Worm (Caenorhabditis elegans) whole organism, young adult: ENCODE results near the gene Y54B9A.1.

Source experiments
- B0261.1 ChIP-seq: sonication (generic microtip); optimal IDR thresholded peaks from 2 replicates; lab custom pipeline; 2016; ENCODE audit warnings: mild to moderate bottlenecking, missing genetic modification characterization, moderate library complexity, missing compliant biosample characterization
- B0336.3 ChIP-seq: fragments of 200-800 bp; sonication (Bioruptor generic); IDR thresholded peaks from 2 replicates; pipeline ENCODE4 v1.3.6; 2022; ENCODE audit warnings: missing genetic modification characterization, missing compliant biosample characterization
- C17E4.6 ChIP-seq: fragments of 200-800 bp; sonication (Bioruptor generic); IDR thresholded peaks from 2 replicates; pipeline ENCODE4 v1.3.6; 2022; ENCODE audit warnings: missing genetic modification reagents, missing genetic modification characterization, missing compliant biosample characterization
- D2030.7 ChIP-seq: fragments of 200-800 bp; sonication (Bioruptor generic); IDR thresholded peaks from 2 replicates; pipeline ENCODE4 v1.3.6; 2022; ENCODE audit warnings: missing genetic modification reagents, missing genetic modification characterization, missing compliant biosample characterization
- F10E7.11 ChIP-seq: sonication (generic microtip); optimal IDR thresholded peaks from 2 replicates; lab custom pipeline; 2017; ENCODE audit warnings: mild to moderate bottlenecking, missing genetic modification characterization, moderate library complexity, missing compliant biosample characterization
- F22D6.2 ChIP-seq: sonication (generic microtip); optimal IDR thresholded peaks from 2 replicates; lab custom pipeline; 2016; ENCODE audit warnings: mild to moderate bottlenecking, missing genetic modification characterization, missing compliant biosample characterization
- F37B4.10 ChIP-seq: fragments of 200-800 bp; sonication (Bioruptor generic); IDR thresholded peaks from 2 replicates; pipeline ENCODE4 v1.3.6; 2022; ENCODE audit warnings: missing genetic modification characterization, missing compliant biosample characterization
- F55B11.4 ChIP-seq: sonication (generic microtip); optimal IDR thresholded peaks from 2 replicates; lab custom pipeline; 2016; ENCODE audit warnings: missing compliant biosample characterization, missing genetic modification characterization, borderline replicate concordance; ENCODE audit not compliant: insufficient read depth
- K11D2.4 ChIP-seq: fragments of 200-800 bp; sonication (Bioruptor generic); IDR thresholded peaks from 2 replicates; pipeline ENCODE4 v1.3.6; 2022; ENCODE audit warnings: missing genetic modification reagents, missing genetic modification characterization, missing compliant biosample characterization
- K12H6.12 ChIP-seq: fragments of 200-800 bp; sonication (Bioruptor generic); optimal IDR thresholded peaks from 2 replicates; lab custom pipeline; 2018; ENCODE audit warnings: mild to moderate bottlenecking, missing genetic modification characterization, missing compliant biosample characterization
- Y67H2A.10 ChIP-seq: fragments of 200-800 bp; sonication (Bioruptor generic); conservative IDR thresholded peaks from 2 replicates; pipeline ENCODE4 v1.3.6; 2022; ENCODE audit warnings: missing genetic modification reagents, missing genetic modification characterization, missing compliant biosample characterization
- Y79H2A.3 ChIP-seq: fragments of 200-800 bp; sonication (Bioruptor generic); conservative IDR thresholded peaks from 2 replicates; pipeline ENCODE4 v1.3.6; 2022; ENCODE audit warnings: missing genetic modification reagents, missing genetic modification characterization, missing compliant biosample characterization
- akir-1 ChIP-seq: fragments of 200-800 bp; sonication (Bioruptor generic); optimal IDR thresholded peaks from 2 replicates; lab custom pipeline; 2018; ENCODE audit warnings: mild to moderate bottlenecking, missing genetic modification characterization, moderate library complexity, missing compliant biosample characterization
- ama-1 ChIP-seq, 3 experiments: fragments of 150-350 bp in 1 of 3; sonication (generic microtip) in 2 of 3; optimal IDR thresholded peaks; 2 replicates each; lab custom pipeline; 2014 to 2018; ENCODE audit warnings: missing biosample characterization in 2 of 3, missing genetic modification characterization in 2 of 3, missing genetic modification reagents in 2 of 3
- atf-7 ChIP-seq: sonication (generic microtip); optimal IDR thresholded peaks from 2 replicates; lab custom pipeline; 2017; ENCODE audit warnings: mild to moderate bottlenecking, missing genetic modification characterization, missing compliant biosample characterization
- bed-1 ChIP-seq: fragments of 200-800 bp; sonication (Bioruptor generic); IDR thresholded peaks from 2 replicates; pipeline ENCODE4 v1.3.6; 2022; ENCODE audit warnings: missing genetic modification reagents, missing genetic modification characterization, missing compliant biosample characterization
- ccch-3 ChIP-seq: fragments of 200-800 bp; sonication (Bioruptor generic); optimal IDR thresholded peaks from 2 replicates; lab custom pipeline; 2018; ENCODE audit warnings: mild to moderate bottlenecking, missing genetic modification characterization, missing compliant biosample characterization
- cebp-2 ChIP-seq: fragments of 200-800 bp; sonication (Bioruptor generic); IDR thresholded peaks from 2 replicates; pipeline ENCODE4 v1.3.6; 2022; ENCODE audit warnings: missing genetic modification characterization, missing compliant biosample characterization
- ceh-100 ChIP-seq: fragments of 200-800 bp; sonication (Bioruptor generic); IDR thresholded peaks from 2 replicates; pipeline ENCODE4 v1.3.6; 2022; ENCODE audit warnings: missing genetic modification reagents, missing genetic modification characterization, missing compliant biosample characterization
- ceh-27 ChIP-seq: fragments of 200-800 bp; sonication (Bioruptor generic); optimal IDR thresholded peaks from 2 replicates; lab custom pipeline; 2018; ENCODE audit warnings: mild to moderate bottlenecking, missing genetic modification characterization, moderate library complexity, missing compliant biosample characterization
- ceh-91 ChIP-seq: fragments of 200-800 bp; sonication (Bioruptor generic); IDR thresholded peaks from 2 replicates; pipeline ENCODE4 v1.3.6; 2022; ENCODE audit warnings: missing genetic modification reagents, missing genetic modification characterization, missing compliant biosample characterization
- dpff-1 ChIP-seq: sonication (generic microtip); optimal IDR thresholded peaks from 2 replicates; lab custom pipeline; 2017; ENCODE audit warnings: mild to moderate bottlenecking, missing genetic modification characterization, missing compliant biosample characterization
- ekl-4 ChIP-seq: fragments of 200-800 bp; sonication (Bioruptor generic); IDR thresholded peaks from 2 replicates; pipeline ENCODE4 v1.3.6; 2022; ENCODE audit warnings: missing genetic modification reagents, missing genetic modification characterization, missing compliant biosample characterization
- him-1 ChIP-seq: sonication (generic microtip); optimal IDR thresholded peaks from 2 replicates; lab custom pipeline; 2016; ENCODE audit warnings: missing genotype, missing genetic modification reagents, missing genetic modification characterization, missing compliant biosample characterization
- hlh-26 ChIP-seq: fragments of 200-800 bp; sonication (Bioruptor generic); conservative IDR thresholded peaks from 2 replicates; pipeline ENCODE4 v1.3.6; 2022; ENCODE audit warnings: missing genetic modification reagents, missing genetic modification characterization, missing compliant biosample characterization
- hmg-20 ChIP-seq: fragments of 200-800 bp; sonication (Bioruptor generic); IDR thresholded peaks from 2 replicates; pipeline ENCODE4 v1.3.6; 2022; ENCODE audit warnings: missing genetic modification reagents, missing genetic modification characterization, missing compliant biosample characterization
- let-607 ChIP-seq, 2 experiments: fragments of 200-800 bp in 1 of 2; sonication (Bioruptor generic) in 1 of 2; sonication (generic microtip) in 1 of 2; optimal IDR thresholded peaks; 2 replicates each; lab custom pipeline; 2016 to 2018; ENCODE audit warnings: mild to moderate bottlenecking in 2 of 2, missing compliant biosample characterization in 2 of 2, missing genetic modification characterization in 2 of 2, moderate library complexity in 2 of 2, missing genotype in 1 of 2
- lsl-1 ChIP-seq: fragments of 200-800 bp; sonication (Bioruptor generic); optimal IDR thresholded peaks from 2 replicates; lab custom pipeline; 2018; ENCODE audit warnings: mild to moderate bottlenecking, missing genetic modification characterization, moderate library complexity, missing compliant biosample characterization
- madf-6 ChIP-seq: fragments of 200-800 bp; sonication (Bioruptor generic); IDR thresholded peaks from 2 replicates; pipeline ENCODE4 v1.3.6; 2022; ENCODE audit warnings: missing genetic modification reagents, missing genetic modification characterization, missing compliant biosample characterization
- madf-8 ChIP-seq: fragments of 200-800 bp; sonication (Bioruptor generic); conservative IDR thresholded peaks from 2 replicates; pipeline ENCODE4 v1.3.6; 2022; ENCODE audit warnings: missing genetic modification reagents, missing genetic modification characterization, missing compliant biosample characterization
- mcd-1 ChIP-seq: fragments of 200-800 bp; sonication (Bioruptor generic); IDR thresholded peaks from 2 replicates; pipeline ENCODE4 v1.3.6; 2022; ENCODE audit warnings: missing genetic modification reagents, missing genetic modification characterization, missing compliant biosample characterization
- mxl-1 ChIP-seq: sonication (generic microtip); optimal IDR thresholded peaks from 2 replicates; lab custom pipeline; 2016; ENCODE audit warnings: missing genetic modification characterization, missing compliant biosample characterization
- nfya-1 ChIP-seq: sonication (generic microtip); optimal IDR thresholded peaks from 2 replicates; lab custom pipeline; 2017; ENCODE audit warnings: antibody characterized with exemption, missing compliant biosample characterization, missing genetic modification characterization, borderline replicate concordance; ENCODE audit not compliant: insufficient read depth
- pha-4 ChIP-seq: fragments of 150-350 bp; sonication (generic microtip); optimal IDR thresholded peaks from 2 replicates; lab custom pipeline; 2014; ENCODE audit warnings: missing biosample characterization, missing genetic modification reagents, missing genetic modification characterization
- snpc-1.1 ChIP-seq: sonication (generic microtip); optimal IDR thresholded peaks from 2 replicates; lab custom pipeline; 2017; ENCODE audit warnings: missing genetic modification characterization, mild to moderate bottlenecking, missing compliant biosample characterization, antibody characterized with exemption, moderate library complexity, missing genotype, missing genetic modification reagents; ENCODE audit not compliant: insufficient read depth
- snpc-4 ChIP-seq, 5 experiments: fragments of 150-350 bp in 1 of 5; sonication (generic microtip) in 4 of 5; optimal IDR thresholded peaks; 2 replicates each; lab custom pipeline; 2014 to 2018; ENCODE audit warnings: missing genetic modification characterization in 5 of 5, missing biosample characterization in 3 of 5, antibody characterized with exemption in 2 of 5, mild to moderate bottlenecking in 2 of 5, missing compliant biosample characterization in 2 of 5, missing genotype in 2 of 5, moderate library complexity in 2 of 5, missing genetic modification reagents in 1 of 5
- tbp1 ChIP-seq: fragments of 200-800 bp; sonication (Bioruptor generic); optimal IDR thresholded peaks from 2 replicates; lab custom pipeline; 2018; ENCODE audit warnings: mild to moderate bottlenecking, missing genetic modification characterization, missing compliant biosample characterization
- xnd-1 ChIP-seq: sonication (generic microtip); optimal IDR thresholded peaks from 2 replicates; lab custom pipeline; 2016; ENCODE audit warnings: missing genotype, missing genetic modification reagents, missing genetic modification characterization, missing compliant biosample characterization
- zim-3 ChIP-seq: sonication (generic microtip); optimal IDR thresholded peaks from 2 replicates; lab custom pipeline; 2017; ENCODE audit warnings: mild to moderate bottlenecking, missing genetic modification characterization, moderate library complexity, missing compliant biosample characterization
- ztf-3 ChIP-seq: fragments of 200-800 bp; sonication (Bioruptor generic); optimal IDR thresholded peaks from 2 replicates; lab custom pipeline; 2018; ENCODE audit warnings: mild to moderate bottlenecking, missing genetic modification characterization, missing compliant biosample characterization

Y54B9A.1 gene

ce11 chrV:9451485-9451884 lies 12.1 kb upstream of the Y54B9A.1 start:
- TF ChIP-seq F10E7.11, result no peak
- no peak for TF ChIP-seq snpc-1.1
- no peak for TF ChIP-seq C17E4.6 (GFP tag; lab: Robert Waterston, UW)
- no peak for TF ChIP-seq zim-3 (tag; lab: Kevin White, UChicago)
- TF ChIP-seq atf-7 (tag; lab: Kevin White, UChicago), result no peak
- TF ChIP-seq Y67H2A.10 (GFP tag; lab: Robert Waterston, UW), result no peak
- TF ChIP-seq pha-4, result no peak
- no peak for TF ChIP-seq akir-1
- no peak for TF ChIP-seq ama-1 (optimal IDR thresholded peaks at IDR 0.05; lab: Kevin White, UChicago)
- TF ChIP-seq ama-1 (GFP tag; optimal IDR thresholded peaks at IDR 0.05; lab: Kevin White, UChicago), result no peak
- TF ChIP-seq, all 124 proteins: peak for 0

DNA sequence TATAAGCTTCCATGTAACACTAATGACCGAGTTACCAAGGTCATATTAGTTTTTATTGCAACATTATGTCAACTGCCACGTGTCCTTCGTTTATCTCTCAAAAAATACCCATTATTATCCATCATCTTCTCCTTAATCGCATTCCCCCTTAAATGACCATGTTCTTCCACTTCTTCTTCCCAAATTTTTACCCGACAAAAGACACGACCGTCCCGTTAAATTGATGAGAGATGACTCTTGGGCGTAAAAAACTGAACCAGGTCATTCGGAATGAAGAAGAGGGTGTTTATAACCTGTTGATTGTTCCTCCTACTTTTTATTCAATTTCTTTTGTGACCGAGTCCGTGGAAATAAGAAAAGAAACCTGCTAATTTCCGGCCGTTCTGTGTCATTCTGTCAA lies 5.3 kb upstream of the Y54B9A.1 start:
- TF ChIP-seq tbp1 (GFP tag; lab: Kevin White, UChicago) (no peak), bed-1 (GFP tag; lab: Robert Waterston, UW) (no peak), Y79H2A.3 (GFP tag; lab: Robert Waterston, UW) (no peak), D2030.7 (no peak), F22D6.2 (tag; lab: Kevin White, UChicago) (no peak), nfya-1 (no peak), xnd-1 (tag; lab: Kevin White, UChicago) (no peak), snpc-4 (GFP tag; optimal IDR thresholded peaks at IDR 0.05; lab: Kevin White, UChicago) (no peak), snpc-4 (tag; optimal IDR thresholded peaks at IDR 0.05; lab: Kevin White, UChicago) (no peak), dpff-1 (tag; lab: Kevin White, UChicago) (no peak), K12H6.12 (no peak), ceh-100 (GFP tag; lab: Robert Waterston, UW) (no peak), ceh-27 (no peak), hmg-20 (GFP tag; lab: Robert Waterston, UW) (no peak), F37B4.10 (GFP tag; lab: Robert Waterston, UW) (no peak), lsl-1 (no peak)
- TF ChIP-seq, all 124 proteins: peak for 0

DNA sequence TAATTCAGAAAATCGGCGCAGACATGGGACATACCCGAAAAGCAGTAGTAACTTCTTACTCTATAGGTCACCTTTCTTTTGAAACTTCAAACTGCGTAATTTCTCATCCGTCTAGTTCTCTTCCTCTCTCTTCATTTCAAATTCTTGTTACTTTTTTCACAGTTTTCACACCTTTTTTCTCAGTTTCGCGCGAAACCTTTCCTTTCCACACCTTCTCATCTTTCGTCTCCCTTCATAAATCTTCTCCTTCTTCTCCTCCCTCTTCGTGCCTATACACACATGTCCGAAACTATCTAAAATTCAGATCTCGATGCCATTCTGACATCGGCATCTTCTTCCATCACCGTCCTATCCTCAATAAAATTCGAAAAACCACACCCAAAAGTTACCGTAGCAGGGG lies 4.4 kb upstream of the Y54B9A.1 start, which contains the start of gene wdr-62:
wdr-62 (plus strand) TSS at position 301 of the 400 bp plus-strand sequence.
- no peak for TF ChIP-seq ceh-91 (GFP tag; lab: Robert Waterston, UW)
- no peak for TF ChIP-seq madf-8 (GFP tag; lab: Robert Waterston, UW)
- TF ChIP-seq B0261.1 (tag; lab: Kevin White, UChicago), result no peak
- no peak for TF ChIP-seq ccch-3 (GFP tag; lab: Kevin White, UChicago)
- no peak for TF ChIP-seq ztf-3 (GFP tag; lab: Kevin White, UChicago)
- TF ChIP-seq snpc-1.1, result no peak
- TF ChIP-seq B0336.3 (GFP tag; lab: Robert Waterston, UW), result no peak
- no peak for TF ChIP-seq K11D2.4 (GFP tag; lab: Robert Waterston, UW)
- TF ChIP-seq mxl-1 (tag; lab: Kevin White, UChicago), result no peak
- TF ChIP-seq him-1 (tag; lab: Kevin White, UChicago), result no peak
- TF ChIP-seq let-607 (tag; optimal IDR thresholded peaks at IDR 0.05; lab: Kevin White, UChicago), result no peak
- TF ChIP-seq Y79H2A.3 (GFP tag; lab: Robert Waterston, UW), result no peak
- no peak for TF ChIP-seq mcd-1
- no peak for TF ChIP-seq zim-3 (tag; lab: Kevin White, UChicago)
- no peak for TF ChIP-seq F55B11.4 (tag; lab: Kevin White, UChicago)
- no peak for TF ChIP-seq hlh-26 (GFP tag; lab: Robert Waterston, UW)
- no peak for TF ChIP-seq madf-6 (GFP tag; lab: Robert Waterston, UW)
- TF ChIP-seq ekl-4 (GFP tag; lab: Robert Waterston, UW), result no peak
- no peak for TF ChIP-seq cebp-2 (GFP tag; lab: Robert Waterston, UW)
- no peak for TF ChIP-seq ama-1 (optimal IDR thresholded peaks at IDR 0.05; lab: Kevin White, UChicago)
- TF ChIP-seq ama-1 (GFP tag; optimal IDR thresholded peaks at IDR 0.05; lab: Kevin White, UChicago), result no peak
